Worm (Caenorhabditis elegans): ENCODE results near the gene xbx-6.

ce11 chrV:9690099-9690572 lies 12.7 kb upstream of the xbx-6 start, which contains the start of gene rbx-1:
- TF ChIP-seq ces-1 (GFP tag; optimal IDR thresholded peaks at IDR 0.05) (no peak), nhr-76 (tag; optimal IDR thresholded peaks at IDR 0.05) (no peak), elt-1 (tag; optimal IDR thresholded peaks at IDR 0.05; ENCODE audit: borderline replicate concordance, insufficient read depth) (no peak), nhr-237 (tag; optimal IDR thresholded peaks at IDR 0.05) (no peak), unc-39 (tag; optimal IDR thresholded peaks at IDR 0.05) (no peak), nhr-12 (tag; optimal IDR thresholded peaks at IDR 0.05) (no peak), ztf-11 (tag; optimal IDR thresholded peaks at IDR 0.05) (no peak), ceh-39 (tag; optimal IDR thresholded peaks at IDR 0.05) (no peak), blmp-1 (tag; optimal IDR thresholded peaks at IDR 0.05) (no peak), ceh-43 (GFP tag; optimal IDR thresholded peaks at IDR 0.05) (no peak)

Measured in whole organism, mixed stage, embryonic.